Worm (Caenorhabditis elegans): ENCODE results near the gene tbx-8.

tbx-8 gene

DNA sequence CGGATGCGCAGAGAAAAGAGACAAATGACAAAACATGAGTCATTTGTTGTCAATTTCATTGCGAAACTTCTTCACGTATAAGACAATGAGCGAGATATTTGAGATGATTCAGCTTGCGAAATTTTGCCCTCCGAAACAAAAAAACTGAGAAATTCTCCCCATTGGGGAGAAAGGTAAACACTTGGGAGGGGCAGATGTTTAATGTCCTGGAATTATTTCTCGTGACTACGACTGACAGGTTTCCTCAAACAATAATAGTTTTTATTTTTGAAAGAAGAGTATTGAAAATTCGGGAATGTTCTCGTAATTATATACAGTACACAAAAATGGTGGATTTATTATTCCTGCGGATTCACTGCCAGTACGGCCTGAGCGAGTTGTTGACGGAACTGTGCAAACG is 15.9 kb upstream of the tbx-8 start (continued):
- TF ChIP-seq zfp-3 (GFP tag; conservative IDR thresholded peaks at IDR 0.05): no peak
- no peak for TF ChIP-seq F44E2.7 (GFP tag; IDR thresholded peaks at IDR 0.05)
- no peak for TF ChIP-seq php-3 (GFP tag; IDR thresholded peaks at IDR 0.05)
- TF ChIP-seq mxl-3 (GFP tag; optimal IDR thresholded peaks at IDR 0.05): no peak
- no peak for TF ChIP-seq nhr-41 (GFP tag; IDR thresholded peaks at IDR 0.05)
- TF ChIP-seq mdt-29 (GFP tag; IDR thresholded peaks at IDR 0.05): peak; percentile 17; the same call in 1 of the 2 replicates
- TF ChIP-seq daf-16 (GFP tag; optimal IDR thresholded peaks at IDR 0.05): no peak
- peak; percentile 59 for TF ChIP-seq daf-16 (tag; optimal IDR thresholded peaks at IDR 0.05)
- TF ChIP-seq nhr-111 (GFP tag; optimal IDR thresholded peaks at IDR 0.05): no peak
- no peak for TF ChIP-seq lsy-2 (tag; optimal IDR thresholded peaks at IDR 0.05)
- no peak for TF ChIP-seq ztf-7 (tag; optimal IDR thresholded peaks at IDR 0.05)
- no peak for TF ChIP-seq nhr-77 (tag; optimal IDR thresholded peaks at IDR 0.05)
- TF ChIP-seq spr-3 (GFP tag; optimal IDR thresholded peaks at IDR 0.05): no peak
- no peak for TF ChIP-seq ceh-44 (GFP tag; IDR thresholded peaks at IDR 0.05)
- no peak for TF ChIP-seq rbr-2 (tag; optimal IDR thresholded peaks at IDR 0.05)
- peak; percentile 29 for TF ChIP-seq hlh-11 (tag; optimal IDR thresholded peaks at IDR 0.05)
- TF ChIP-seq gei-8 (GFP tag; optimal IDR thresholded peaks at IDR 0.05): no peak
- TF ChIP-seq unc-62 (GFP tag; optimal IDR thresholded peaks at IDR 0.05 in 1 of 2): no peak
- TF ChIP-seq unc-62 (tag; optimal IDR thresholded peaks at IDR 0.05): no peak
- no peak for TF ChIP-seq T26A8.4 (GFP tag; IDR thresholded peaks at IDR 0.05)
- no peak for TF ChIP-seq tag-97 (GFP tag; IDR thresholded peaks at IDR 0.05)
- no peak for TF ChIP-seq tra-1 (GFP tag; IDR thresholded peaks at IDR 0.05)

DNA sequence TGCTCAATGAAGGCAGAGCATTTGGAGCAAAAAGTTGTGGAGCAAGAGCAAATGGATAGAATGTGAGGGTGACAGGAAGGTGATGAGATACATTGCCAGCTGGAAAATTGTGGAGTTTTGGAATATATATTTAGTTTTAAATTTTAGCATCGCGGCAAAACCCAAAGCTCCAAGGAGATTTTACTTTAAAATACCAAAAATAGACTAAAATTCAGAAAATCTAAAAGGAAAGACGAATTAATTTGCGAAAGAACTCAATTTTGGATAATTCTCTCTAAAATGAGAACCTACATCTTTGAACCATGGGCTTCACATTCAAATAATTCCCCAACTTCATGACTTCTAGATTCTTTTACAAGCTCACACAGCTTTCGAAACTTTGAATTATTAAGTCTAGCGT is 14.6 kb upstream of the tbx-8 start, which contains the start of gene T07C4.12:
TSS of gene T07C4.12 (minus strand) at position 101 of the 400 bp plus-strand sequence.
- no peak for TF ChIP-seq aha-1 (tag)
- TF ChIP-seq lim-7 (GFP tag; IDR thresholded peaks at IDR 0.05): no peak
- no peak for TF ChIP-seq hmg-1.1 (GFP tag; IDR thresholded peaks at IDR 0.05)
- TF ChIP-seq jun-1 (tag; optimal IDR thresholded peaks at IDR 0.05): no peak
- TF ChIP-seq ztf-11 (tag; optimal IDR thresholded peaks at IDR 0.05): no peak
- TF ChIP-seq snpc-4 (tag; optimal IDR thresholded peaks at IDR 0.05): no peak
- no peak for TF ChIP-seq aly-2 (tag; optimal IDR thresholded peaks at IDR 0.05)
- no peak for TF ChIP-seq dpl-1 (GFP tag; optimal IDR thresholded peaks at IDR 0.05)
- TF ChIP-seq dmd-6 (GFP tag; IDR thresholded peaks at IDR 0.05): no peak
- TF ChIP-seq madf-5 (GFP tag; IDR thresholded peaks at IDR 0.05): no peak

DNA sequence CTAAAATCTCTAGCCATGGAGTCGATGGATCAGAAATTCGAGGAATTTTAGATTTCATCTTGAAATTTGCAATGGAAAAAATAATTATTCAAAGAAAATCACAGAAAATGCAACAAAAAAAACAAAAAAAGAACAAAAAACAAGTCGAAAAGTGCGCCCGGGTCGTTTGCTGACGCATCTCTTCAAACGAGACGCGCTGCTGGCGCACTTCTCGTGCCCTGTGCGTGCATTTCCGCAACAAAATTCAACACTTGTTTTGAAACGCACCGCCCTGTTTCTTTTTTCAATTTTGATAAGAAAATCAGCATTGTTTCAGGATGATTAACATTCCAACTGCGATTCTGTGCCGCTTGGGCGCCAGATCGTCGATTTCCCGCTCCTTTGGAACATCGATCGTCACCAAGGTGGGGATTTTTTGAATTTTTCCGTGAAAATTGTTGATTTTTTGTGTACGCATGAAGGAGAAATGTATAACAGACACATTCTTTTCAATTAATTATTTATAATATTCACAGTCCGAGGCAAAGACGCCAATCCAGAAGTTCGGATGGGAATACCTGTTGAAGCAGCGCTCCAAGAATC is 13.1 kb upstream of the tbx-8 start, which contains the start of the genes jmjd-4 and mev-1:
TSS of gene jmjd-4 (minus strand) at position 58 of the 582 bp plus-strand sequence.
TSS of gene mev-1 (plus strand) at position 317 of the 582 bp plus-strand sequence.
- no peak for TF ChIP-seq aly-2 (tag; optimal IDR thresholded peaks at IDR 0.05)
- peak; percentile 78 for TF ChIP-seq zfp-3 (GFP tag; conservative IDR thresholded peaks at IDR 0.05)
- TF ChIP-seq lin-39 (tag; optimal IDR thresholded peaks at IDR 0.05): no peak
- peak; percentile 85 for TF ChIP-seq rbr-2 (tag; optimal IDR thresholded peaks at IDR 0.05)
- no peak for TF ChIP-seq ceh-82 (tag; optimal IDR thresholded peaks at IDR 0.05)
- TF ChIP-seq nhr-41 (GFP tag; IDR thresholded peaks at IDR 0.05): peak; percentile 49; the same call in 1 of the 2 replicates
- TF ChIP-seq nhr-102 (tag; optimal IDR thresholded peaks at IDR 0.05): peak; percentile 88
- TF ChIP-seq madf-5 (GFP tag; IDR thresholded peaks at IDR 0.05): no peak
- no peak for TF ChIP-seq unc-62 (GFP tag; optimal IDR thresholded peaks at IDR 0.05 in 1 of 2)
- no peak for TF ChIP-seq unc-62 (tag; optimal IDR thresholded peaks at IDR 0.05)
- peak; percentile 38 for TF ChIP-seq F49E8.2 (tag; optimal IDR thresholded peaks at IDR 0.05; ENCODE audit: borderline replicate concordance)
- TF ChIP-seq nhr-77 (tag; optimal IDR thresholded peaks at IDR 0.05): peak; percentile 71
- no peak for TF ChIP-seq Y48G9A.11 (GFP tag; IDR thresholded peaks at IDR 0.05)
- TF ChIP-seq skn-1 (tag; optimal IDR thresholded peaks at IDR 0.05): no peak
- TF ChIP-seq dve-1 (tag; optimal IDR thresholded peaks at IDR 0.05; ENCODE audit: insufficient read depth): peak; percentile 94
- peak; percentile 5 for TF ChIP-seq ztf-7 (tag; optimal IDR thresholded peaks at IDR 0.05)
- TF ChIP-seq snpc-4 (tag; optimal IDR thresholded peaks at IDR 0.05): no peak
- TF ChIP-seq unc-39 (tag; optimal IDR thresholded peaks at IDR 0.05): no peak
- TF ChIP-seq daf-19 (GFP tag; conservative IDR thresholded peaks at IDR 0.05): 0 out of 2 replicates have a peak, but pooled peaks have one; percentile 67
- TF ChIP-seq daf-16 (GFP tag; optimal IDR thresholded peaks at IDR 0.05): peak in 1 of 2 experiments; percentile 55
- TF ChIP-seq daf-16 (tag; optimal IDR thresholded peaks at IDR 0.05): peak; percentile 84
- TF ChIP-seq lir-3 (tag; optimal IDR thresholded peaks at IDR 0.05): no peak
- TF ChIP-seq nhr-10 (tag; optimal IDR thresholded peaks at IDR 0.05): no peak
- TF ChIP-seq mep-1 (tag; optimal IDR thresholded peaks at IDR 0.05): peak; percentile 88
- no peak for TF ChIP-seq ZK337.2 (GFP tag; IDR thresholded peaks at IDR 0.05)
- peak; percentile 93 for TF ChIP-seq T26A8.4 (GFP tag; IDR thresholded peaks at IDR 0.05)
- TF ChIP-seq ZK546.5 (tag; optimal IDR thresholded peaks at IDR 0.05): no peak
- peak; percentile 85 to 99 for TF ChIP-seq hif-1 (tag; optimal IDR thresholded peaks at IDR 0.05)
- TF ChIP-seq madf-9 (GFP tag; conservative IDR thresholded peaks at IDR 0.05): 0 out of 2 replicates have a peak, but pooled peaks have one; percentile 41

Data from whole organism, L4 larva.